Worm (Caenorhabditis elegans): Measurements from ENCODE around the gene fbxa-215.

DNA sequence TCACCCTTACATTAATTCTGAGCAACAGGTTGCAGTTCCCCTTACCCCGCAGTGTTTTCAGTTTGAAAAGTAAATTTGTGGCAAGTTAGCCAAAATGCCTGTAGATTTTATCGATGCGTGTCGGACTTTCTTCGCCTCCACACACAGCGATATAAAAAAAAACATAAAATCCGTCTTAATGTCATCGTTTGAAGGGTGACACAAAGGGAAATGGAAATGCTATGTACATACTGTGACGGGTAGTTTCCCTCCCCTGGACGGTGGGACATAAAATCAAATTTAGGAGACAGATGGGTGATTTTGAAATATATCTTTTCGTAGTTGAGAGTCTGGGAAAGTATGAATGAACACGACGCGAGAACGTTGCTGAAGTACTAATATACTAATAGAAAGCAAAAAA lies 25.8 kb upstream of the fbxa-215 start:
- no peak for TF ChIP-seq egl-27 (tag; optimal IDR thresholded peaks at IDR 0.05)
- TF ChIP-seq nhr-23 (tag; optimal IDR thresholded peaks at IDR 0.05) = no peak
- no peak for TF ChIP-seq ceh-16 (tag; optimal IDR thresholded peaks at IDR 0.05)
- TF ChIP-seq R02D3.7 (tag; optimal IDR thresholded peaks at IDR 0.05) = no peak

All from whole organism, L3 larva.